Fruit fly (Drosophila melanogaster) whole organism, prepupa: Measurements from ENCODE around the gene CG8176.

Experiments used
- CG11762 ChIP-seq: fragments of 200-800 bp; sonication (Bioruptor generic); optimal IDR thresholded peaks from 3 replicates; lab custom pipeline; 2016; ENCODE audit warnings: missing biosample characterization, missing genetic modification characterization; ENCODE audit not compliant: insufficient read depth
- CG15336 ChIP-seq: fragments of 200-800 bp; sonication (Bioruptor generic); IDR thresholded peaks from 2 replicates; pipeline ENCODE4 v1.3.6; 2022; ENCODE audit warnings: missing biosample characterization, missing genetic modification characterization
- CG16779 ChIP-seq: fragments of 200-800 bp; sonication (Bioruptor generic); optimal IDR thresholded peaks from 3 replicates; lab custom pipeline; 2017; ENCODE audit warnings: missing biosample characterization, mild to moderate bottlenecking, missing genetic modification characterization
- CG34406 ChIP-seq: fragments of 200-800 bp; sonication (Bioruptor generic); optimal IDR thresholded peaks from 3 replicates; lab custom pipeline; 2016; ENCODE audit warnings: missing biosample characterization, missing genetic modification characterization
- CG4318 ChIP-seq: fragments of 200-800 bp; sonication (Bioruptor generic); optimal IDR thresholded peaks from 3 replicates; lab custom pipeline; 2017; ENCODE audit warnings: missing biosample characterization, mild to moderate bottlenecking, missing genetic modification characterization
- dac ChIP-seq: fragments of 200-800 bp; sonication (Bioruptor generic); optimal IDR thresholded peaks from 2 replicates; lab custom pipeline; 2017; ENCODE audit warnings: missing biosample characterization, mild to moderate bottlenecking, missing genetic modification characterization
- esn ChIP-seq: fragments of 200-800 bp; sonication (Bioruptor generic); optimal IDR thresholded peaks from 2 replicates; lab custom pipeline; 2016; ENCODE audit warnings: missing biosample characterization, mild to moderate bottlenecking, missing genetic modification characterization, moderate library complexity
- fd85E ChIP-seq: fragments of 200-800 bp; sonication (Bioruptor generic); optimal IDR thresholded peaks from 3 replicates; lab custom pipeline; 2016; ENCODE audit warnings: missing biosample characterization, missing genetic modification characterization
- net ChIP-seq: fragments of 200-800 bp; sonication (Bioruptor generic); optimal IDR thresholded peaks from 3 replicates; lab custom pipeline; 2016; ENCODE audit warnings: missing biosample characterization, missing genetic modification characterization
- spab ChIP-seq: fragments of 200-800 bp; sonication (Bioruptor generic); optimal IDR thresholded peaks from 2 replicates; lab custom pipeline; 2017; ENCODE audit warnings: missing biosample characterization, mild to moderate bottlenecking, missing genetic modification characterization, missing genetic modification reagents
- svp ChIP-seq: fragments of 200-800 bp; sonication (Bioruptor generic); peaks from one replicate; lab custom pipeline; 2016; ENCODE audit warnings: missing biosample characterization, missing genetic modification characterization
- vri ChIP-seq: fragments of 200-800 bp; sonication (Bioruptor generic); optimal IDR thresholded peaks from 3 replicates; lab custom pipeline; 2016; ENCODE audit warnings: missing biosample characterization, mild to moderate bottlenecking, missing genetic modification characterization

- TF ChIP-seq dac (no peak), CG15336 (GFP tag; lab: Robert Waterston, UW) (no peak), CG4318 (no peak), esn (GFP tag; lab: Kevin White, UChicago) (peak; percentile 25), net (GFP tag; lab: Kevin White, UChicago) (no peak), svp (GFP tag; lab: Kevin White, UChicago) (no peak), CG16779 (no peak), fd85E (no peak), CG11762 (GFP tag; lab: Kevin White, UChicago) (no peak), CG34406 (GFP tag; lab: Kevin White, UChicago) (no peak), vri (peak; percentile 65), spab (no peak)
These were observed at the start of gene CG8176, which contains the start of the genes mRpL47 and Kdm3 for dm6 chr3R:9515860-9516344.
